Fruit fly (Drosophila melanogaster) whole organism, embryonic: ENCODE results near the gene Erk7.

Experiments
- Adf1 ChIP-seq: fragments of 200-800 bp; sonication (Bioruptor generic); IDR thresholded peaks from 2 replicates; pipeline ENCODE4 v1.3.6; 2022; ENCODE audit warnings: missing biosample characterization, missing genetic modification characterization
- BEAF-32 ChIP-seq: fragments of 200-800 bp; sonication (Bioruptor generic); optimal IDR thresholded peaks from 3 replicates; lab custom pipeline; 2017; ENCODE audit warnings: missing biosample characterization, missing genetic modification characterization, mild to moderate bottlenecking, moderate library complexity, missing genetic modification reagents
- CG10267 ChIP-seq: fragments of 200-800 bp; sonication (Bioruptor generic); optimal IDR thresholded peaks from 2 replicates; lab custom pipeline; 2018; ENCODE audit warnings: missing biosample characterization, mild to moderate bottlenecking, missing genetic modification characterization, moderate library complexity
- CG10321 ChIP-seq: fragments of 200-800 bp; sonication (Bioruptor generic); IDR thresholded peaks from 2 replicates; pipeline ENCODE4 v1.3.6; 2022; ENCODE audit warnings: missing biosample characterization, missing genetic modification characterization
- CG10543 ChIP-seq: fragments of 200-800 bp; sonication (Bioruptor generic); optimal IDR thresholded peaks from 3 replicates; lab custom pipeline; 2017; ENCODE audit warnings: missing biosample characterization, mild to moderate bottlenecking, missing genetic modification characterization, moderate library complexity
- CG11560 ChIP-seq: fragments of 200-800 bp; sonication (Bioruptor generic); IDR thresholded peaks from 3 replicates; pipeline ENCODE4 v1.3.6; 2022; ENCODE audit warnings: missing biosample characterization, missing genetic modification characterization
- CG12659 ChIP-seq: fragments of 200-800 bp; sonication (Bioruptor generic); optimal IDR thresholded peaks from 3 replicates; lab custom pipeline; 2017; ENCODE audit warnings: mild to moderate bottlenecking, missing biosample characterization, missing genetic modification reagents, missing genetic modification characterization
- CG14710 ChIP-seq: fragments of 200-800 bp; sonication (Bioruptor generic); optimal IDR thresholded peaks from 3 replicates; lab custom pipeline; 2019; ENCODE audit warnings: missing biosample characterization, mild to moderate bottlenecking, missing genetic modification characterization, moderate library complexity
- CG2120 ChIP-seq: fragments of 200-800 bp; sonication (Bioruptor generic); optimal IDR thresholded peaks from 3 replicates; lab custom pipeline; 2016; ENCODE audit warnings: missing biosample characterization, missing genetic modification characterization
- CG2712 ChIP-seq: fragments of 200-800 bp; optimal IDR thresholded peaks from 3 replicates; lab custom pipeline; 2019; ENCODE audit warnings: missing biosample characterization, mild to moderate bottlenecking, missing genetic modification characterization, moderate library complexity
- CG3065 ChIP-seq: fragments of 200-800 bp; sonication (Bioruptor generic); optimal IDR thresholded peaks from 2 replicates; lab custom pipeline; 2016; ENCODE audit warnings: missing biosample characterization, missing genetic modification characterization
- CG3163 ChIP-seq: fragments of 200-800 bp; sonication (Bioruptor generic); optimal IDR thresholded peaks from 3 replicates; lab custom pipeline; 2016; ENCODE audit warnings: missing biosample characterization, missing genetic modification characterization
- CG34376 ChIP-seq: fragments of 200-800 bp; sonication (Bioruptor generic); optimal IDR thresholded peaks from 2 replicates; lab custom pipeline; 2018; ENCODE audit warnings: missing biosample characterization, mild to moderate bottlenecking, missing genetic modification characterization
- CG34422 ChIP-seq: fragments of 200-800 bp; sonication (Bioruptor generic); IDR thresholded peaks from 3 replicates; pipeline ENCODE4 v1.3.6; 2022; ENCODE audit warnings: missing biosample characterization, missing genetic modification characterization
- CG42726 ChIP-seq: fragments of 200-800 bp; sonication (Bioruptor generic); IDR thresholded peaks from 2 replicates; pipeline ENCODE4 v1.3.6; 2022; ENCODE audit warnings: missing biosample characterization, missing genetic modification characterization; ENCODE audit not compliant: partially characterized antibody
- CG6689 ChIP-seq: fragments of 200-800 bp; sonication (Bioruptor generic); IDR thresholded peaks from 2 replicates; pipeline ENCODE4 v1.3.6; 2022; ENCODE audit warnings: missing biosample characterization, missing genetic modification characterization
- CG6813 ChIP-seq: fragments of 200-800 bp; sonication (Bioruptor generic); optimal IDR thresholded peaks from 2 replicates; lab custom pipeline; 2017; ENCODE audit warnings: missing biosample characterization, missing genetic modification characterization, mild to moderate bottlenecking, moderate library complexity, missing genetic modification reagents
- CG7357 ChIP-seq: fragments of 200-800 bp; sonication (Bioruptor generic); IDR thresholded peaks from 3 replicates; pipeline ENCODE4 v1.3.6; 2022; ENCODE audit warnings: missing biosample characterization, missing genetic modification characterization
- CHES-1-like ChIP-seq: fragments of 200-800 bp; sonication (Bioruptor generic); optimal IDR thresholded peaks from 2 replicates; lab custom pipeline; 2016; ENCODE audit warnings: missing biosample characterization, missing genetic modification characterization
- CTCF ChIP-seq: fragments of 200-800 bp; sonication (Bioruptor generic); optimal IDR thresholded peaks from 2 replicates; lab custom pipeline; 2017; ENCODE audit warnings: missing biosample characterization, mild to moderate bottlenecking, missing genetic modification characterization, moderate library complexity
- Dref ChIP-seq: fragments of 200-800 bp; sonication (Bioruptor generic); IDR thresholded peaks from 2 replicates; pipeline ENCODE4 v1.3.6; 2022; ENCODE audit warnings: missing biosample characterization, missing genetic modification characterization
- Fer1 ChIP-seq: fragments of 200-800 bp; sonication (Bioruptor generic); optimal IDR thresholded peaks from 2 replicates; lab custom pipeline; 2017; ENCODE audit warnings: missing biosample characterization, mild to moderate bottlenecking, missing genetic modification characterization
- Fer3 ChIP-seq: fragments of 200-800 bp; sonication (Bioruptor generic); optimal IDR thresholded peaks from 2 replicates; lab custom pipeline; 2018; ENCODE audit warnings: missing biosample characterization, mild to moderate bottlenecking, missing genetic modification characterization, moderate library complexity
- HmgD ChIP-seq: fragments of 200-800 bp; sonication (Bioruptor generic); optimal IDR thresholded peaks from 3 replicates; lab custom pipeline; 2016; ENCODE audit warnings: missing biosample characterization, missing genetic modification characterization
- Jarid2 ChIP-seq: fragments of 200-800 bp; sonication (Bioruptor generic); optimal IDR thresholded peaks from 3 replicates; lab custom pipeline; 2017; ENCODE audit warnings: mild to moderate bottlenecking, missing biosample characterization, missing genetic modification reagents, missing genetic modification characterization
- Lhr ChIP-seq: fragments of 200-800 bp; sonication (Bioruptor generic); optimal IDR thresholded peaks from 3 replicates; lab custom pipeline; 2017; ENCODE audit warnings: mild to moderate bottlenecking, missing biosample characterization, missing genetic modification reagents, missing genetic modification characterization
- MBD-R2 ChIP-seq: fragments of 200-800 bp; sonication (Bioruptor generic); IDR thresholded peaks from 2 replicates; pipeline ENCODE4 v1.3.6; 2022; ENCODE audit warnings: missing biosample characterization, missing genetic modification characterization
- Med ChIP-seq: fragments of 200-800 bp; sonication (Bioruptor generic); peaks from one replicate; lab custom pipeline; 2016; ENCODE audit warnings: missing biosample characterization, missing genetic modification characterization, mild to moderate bottlenecking, inconsistent platforms, moderate library complexity
- Mrtf ChIP-seq: fragments of 200-800 bp; sonication (Bioruptor generic); IDR thresholded peaks from 3 replicates; pipeline ENCODE4 v1.3.6; 2022; ENCODE audit warnings: missing biosample characterization, missing genetic modification characterization
- NC2α ChIP-seq: fragments of 200-800 bp; sonication (Bioruptor generic); optimal IDR thresholded peaks from 2 replicates; lab custom pipeline; 2016; ENCODE audit warnings: missing biosample characterization, missing genetic modification characterization
- Nf-YC ChIP-seq: fragments of 200-800 bp; optimal IDR thresholded peaks from 3 replicates; lab custom pipeline; 2019; ENCODE audit warnings: missing biosample characterization, mild to moderate bottlenecking, missing genetic modification characterization, moderate library complexity
- Optix ChIP-seq: fragments of 200-800 bp; sonication (Bioruptor generic); IDR thresholded peaks from 3 replicates; pipeline ENCODE4 v1.3.6; 2022; ENCODE audit warnings: missing biosample characterization, missing genetic modification characterization
- Pdp1 ChIP-seq, 2 experiments: fragments of 200-800 bp; sonication (Bioruptor generic); optimal IDR thresholded peaks; 3 replicates each; lab custom pipeline; 2016; ENCODE audit warnings: missing biosample characterization in 2 of 2, missing genetic modification characterization in 2 of 2, mild to moderate bottlenecking in 1 of 2, moderate library complexity in 1 of 2
- Ssrp ChIP-seq: fragments of 200-800 bp; sonication (Bioruptor generic); optimal IDR thresholded peaks from 2 replicates; lab custom pipeline; 2018; ENCODE audit warnings: missing biosample characterization, mild to moderate bottlenecking, missing genetic modification characterization, moderate library complexity
- bsh ChIP-seq, 2 experiments: fragments of 200-800 bp; sonication (Bioruptor generic); optimal IDR thresholded peaks; 2 replicates each; lab custom pipeline; 2017 to 2018; ENCODE audit warnings: mild to moderate bottlenecking in 2 of 2, missing biosample characterization in 2 of 2, missing genetic modification characterization in 2 of 2, moderate library complexity in 1 of 2
- ci ChIP-seq: fragments of 200-800 bp; sonication (Bioruptor generic); IDR thresholded peaks from 3 replicates; pipeline ENCODE4 v1.3.6; 2022; ENCODE audit warnings: missing biosample characterization, missing genetic modification characterization
- crp ChIP-seq, 2 experiments: fragments of 200-800 bp; sonication (Bioruptor generic); optimal IDR thresholded peaks; 2 replicates in 1 of 2; 3 replicates in 1 of 2; lab custom pipeline; 2017; ENCODE audit warnings: missing biosample characterization in 2 of 2, missing genetic modification characterization in 2 of 2, mild to moderate bottlenecking in 1 of 2, moderate library complexity in 1 of 2
- dan ChIP-seq: fragments of 200-800 bp; sonication (Bioruptor generic); IDR thresholded peaks from 2 replicates; pipeline ENCODE4 v1.3.6; 2022; ENCODE audit warnings: missing biosample characterization, missing genetic modification characterization
- dysf ChIP-seq: fragments of 200-800 bp; sonication (Bioruptor generic); IDR thresholded peaks from 3 replicates; pipeline ENCODE4 v1.3.6; 2022; ENCODE audit warnings: missing biosample characterization, missing genetic modification characterization
- eyg ChIP-seq: fragments of 200-800 bp; sonication (Bioruptor generic); optimal IDR thresholded peaks from 3 replicates; lab custom pipeline; 2016; ENCODE audit warnings: missing biosample characterization, missing genetic modification characterization
- grau ChIP-seq: fragments of 200-800 bp; optimal IDR thresholded peaks from 3 replicates; lab custom pipeline; 2019; ENCODE audit warnings: missing biosample characterization, mild to moderate bottlenecking, missing genetic modification characterization, moderate library complexity
- jing ChIP-seq: fragments of 200-800 bp; sonication (Bioruptor generic); optimal IDR thresholded peaks from 2 replicates; lab custom pipeline; 2018; ENCODE audit warnings: missing biosample characterization, mild to moderate bottlenecking, missing genetic modification characterization
- nmo ChIP-seq: fragments of 200-800 bp; sonication (Bioruptor generic); optimal IDR thresholded peaks from 2 replicates; lab custom pipeline; 2018; ENCODE audit warnings: missing biosample characterization, mild to moderate bottlenecking, missing genetic modification characterization, moderate library complexity
- pfk ChIP-seq: fragments of 200-800 bp; sonication (Bioruptor generic); optimal IDR thresholded peaks from 2 replicates; lab custom pipeline; 2018; ENCODE audit warnings: missing biosample characterization, mild to moderate bottlenecking, missing genetic modification characterization, moderate library complexity
- pzg ChIP-seq: fragments of 200-800 bp; sonication (Bioruptor generic); optimal IDR thresholded peaks from 3 replicates; lab custom pipeline; 2018; ENCODE audit warnings: missing biosample characterization, mild to moderate bottlenecking, missing genetic modification characterization, moderate library complexity
- sens ChIP-seq: fragments of 200-800 bp; sonication (Bioruptor generic); peaks from one replicate; lab custom pipeline; 2016; ENCODE audit warnings: missing biosample characterization, missing genetic modification characterization
- slbo ChIP-seq: fragments of 200-800 bp; sonication (Bioruptor generic); IDR thresholded peaks from 2 replicates; pipeline ENCODE4 v1.3.6; 2022; ENCODE audit warnings: missing biosample characterization, missing genetic modification characterization
- sna ChIP-seq: fragments of 200-800 bp; sonication (Bioruptor generic); IDR thresholded peaks from 2 replicates; pipeline ENCODE4 v1.3.6; 2022; ENCODE audit warnings: missing biosample characterization, missing genetic modification characterization; ENCODE audit not compliant: partially characterized antibody
- ssp ChIP-seq: fragments of 200-800 bp; sonication (Bioruptor generic); IDR thresholded peaks from 2 replicates; pipeline ENCODE4 v1.3.6; 2022; ENCODE audit warnings: missing biosample characterization, missing genetic modification characterization

Erk7 gene

DNA sequence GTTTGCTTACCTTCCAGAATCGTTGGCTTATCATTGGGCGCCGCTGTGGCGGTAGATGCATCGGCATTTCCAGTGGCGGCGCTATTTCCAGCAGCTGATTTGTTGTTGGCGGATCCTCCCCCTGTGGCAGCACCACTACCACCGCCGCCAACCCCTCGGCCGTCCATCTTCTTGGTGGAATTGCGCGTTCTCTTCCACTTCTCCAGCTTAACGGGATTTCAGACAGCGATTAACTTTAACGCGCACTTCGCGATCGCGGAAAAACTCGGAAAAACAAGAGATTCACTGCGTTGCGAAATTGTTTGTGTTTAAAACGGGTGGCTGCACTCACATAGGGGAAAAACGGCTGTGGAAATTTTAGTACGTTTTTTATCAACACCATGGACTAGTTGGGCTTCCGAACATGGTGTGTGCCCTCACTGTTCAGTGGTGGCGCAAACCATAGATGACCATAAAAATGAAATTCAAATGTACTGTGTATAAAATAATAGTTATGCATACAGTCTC is 15.3 kb upstream of the Erk7 start, which contains the start of gene c11.1 (continued):
- no peak for TF ChIP-seq eyg (GFP tag; lab: Kevin White, UChicago)
- peak; percentile 30 for TF ChIP-seq nmo
- TF ChIP-seq Pdp1 (GFP tag; optimal IDR thresholded peaks at IDR 0.05; lab: Kevin White, UChicago): peak in 1 of 2 experiments; percentile 56
- TF ChIP-seq CG42726 (GFP tag; lab: Robert Waterston, UW): 0 out of 2 replicates have a peak, but pooled peaks have one; percentile 10
- TF ChIP-seq sens: peak; percentile 68
- TF ChIP-seq pfk (GFP tag; lab: Kevin White, UChicago): no peak
- 0 out of 2 replicates have a peak, but pooled peaks have one; percentile 35 for TF ChIP-seq sna (GFP tag; lab: Robert Waterston, UW)
- peak; percentile 67 for TF ChIP-seq Med (GFP tag; lab: Kevin White, UChicago)
- no peak for TF ChIP-seq Fer3 (tag; lab: Kevin White, UChicago)
- peak; percentile 18 for TF ChIP-seq CG2712
- no peak for TF ChIP-seq Optix
- TF ChIP-seq NC2α (GFP tag; lab: Kevin White, UChicago): no peak
- TF ChIP-seq CG6813 (GFP tag; lab: Kevin White, UChicago): no peak
- TF ChIP-seq CG7357 (GFP tag; lab: Robert Waterston, UW): no peak
- 0 out of 2 replicates have a peak, but pooled peaks have one; percentile 19 for TF ChIP-seq Adf1 (GFP tag; lab: Robert Waterston, UW)
- no peak for TF ChIP-seq CG34376 (GFP tag; lab: Kevin White, UChicago)
- peak; percentile 66 for TF ChIP-seq MBD-R2 (GFP tag; lab: Robert Waterston, UW)
- TF ChIP-seq ci (GFP tag; lab: Robert Waterston, UW): peak; percentile 34; the same call in 1 of the 3 replicates
- peak; percentile 56 for TF ChIP-seq slbo (GFP tag; lab: Robert Waterston, UW)
- TF ChIP-seq CG11560 (tag; lab: Robert Waterston, UW): peak; percentile 42; the same call in 1 of the 3 replicates
- TF ChIP-seq CG3163 (GFP tag; lab: Kevin White, UChicago): peak; percentile 65
- TF ChIP-seq pzg (GFP tag; lab: Kevin White, UChicago): peak; percentile 83
- no peak for TF ChIP-seq Ssrp (tag; lab: Kevin White, UChicago)
- peak; percentile 49 for TF ChIP-seq HmgD
- TF ChIP-seq CHES-1-like (GFP tag; lab: Kevin White, UChicago): peak; percentile 55
- TF ChIP-seq CG6689 (GFP tag; lab: Robert Waterston, UW): no peak
- no peak for TF ChIP-seq dan
- TF ChIP-seq Mrtf (GFP tag; lab: Robert Waterston, UW): no peak
- TF ChIP-seq bsh (GFP tag; optimal IDR thresholded peaks at IDR 0.05; lab: Kevin White, UChicago): no peak
- peak; percentile 38 for TF ChIP-seq CG14710
- no peak for TF ChIP-seq Jarid2 (GFP tag; lab: Kevin White, UChicago)
- no peak for TF ChIP-seq CG10321
- TF ChIP-seq ssp (GFP tag; lab: Robert Waterston, UW): 0 out of 2 replicates have a peak, but pooled peaks have one; percentile 18
- peak; percentile 1 for TF ChIP-seq CG10543
- TF ChIP-seq Dref: peak; percentile 52
- peak; percentile 53; the same call in 2 of the 3 replicates for TF ChIP-seq CG34422 (GFP tag; lab: Robert Waterston, UW)
- peak; percentile 32 for TF ChIP-seq CG2120
- TF ChIP-seq jing: no peak
- no peak for TF ChIP-seq CG3065 (GFP tag; lab: Kevin White, UChicago)
- peak; percentile 59 for TF ChIP-seq Nf-YC (tag; lab: Kevin White, UChicago)
- TF ChIP-seq Fer1: peak; percentile 16
- peak; percentile 52 for TF ChIP-seq BEAF-32
- TF ChIP-seq grau: peak; percentile 15
- TF ChIP-seq CG12659 (GFP tag; lab: Kevin White, UChicago): peak; percentile 64
- peak; percentile 75 for TF ChIP-seq Lhr (GFP tag; lab: Kevin White, UChicago)
- TF ChIP-seq crp (GFP tag; optimal IDR thresholded peaks at IDR 0.05; lab: Kevin White, UChicago): peak in 1 of 2 experiments; percentile 65
- TF ChIP-seq CG10267 (tag; lab: Kevin White, UChicago): peak; percentile 4
- TF ChIP-seq dysf (GFP tag; lab: Robert Waterston, UW): peak; percentile 39; the same call in 1 of the 3 replicates
- TF ChIP-seq CTCF (GFP tag; lab: Kevin White, UChicago): peak; percentile 44
